Fruit fly (Drosophila melanogaster) whole organism, wandering third instar larva: ENCODE measurements around the gene CG46468.

ENCODE experiments used
- Abd-B ChIP-seq: fragments of >200 bp; optimal IDR thresholded peaks from 2 replicates; lab custom pipeline; 2017; ENCODE audit warnings: missing biosample characterization, missing genetic modification characterization
- Dif ChIP-seq: fragments of 200-275, 200-300 bp; sonication (Bioruptor generic); optimal IDR thresholded peaks from 2 replicates; lab custom pipeline; 2018; ENCODE audit warnings: missing biosample characterization, missing genetic modification characterization; ENCODE audit not compliant: partially characterized antibody
- GATAd ChIP-seq: sonication (Bioruptor generic); optimal IDR thresholded peaks from 2 replicates; lab custom pipeline; 2016; ENCODE audit warnings: missing biosample characterization, missing genetic modification characterization
- OdsH ChIP-seq: fragments of 200-800 bp; sonication (Bioruptor generic); optimal IDR thresholded peaks from 2 replicates; lab custom pipeline; 2016; ENCODE audit warnings: missing biosample characterization, mild to moderate bottlenecking, missing genetic modification characterization
- Vsx2 ChIP-seq: fragments of 200-300, 225-300 bp; sonication (Bioruptor generic); optimal IDR thresholded peaks from 2 replicates; lab custom pipeline; 2018; ENCODE audit warnings: missing biosample characterization, missing genetic modification characterization; ENCODE audit not compliant: partially characterized antibody
- br ChIP-seq: fragments of 200-800 bp; sonication (Bioruptor generic); optimal IDR thresholded peaks from 2 replicates; lab custom pipeline; 2016; ENCODE audit warnings: missing biosample characterization, missing genetic modification characterization
- dmrt93B ChIP-seq: fragments of 200-800 bp; sonication (Bioruptor generic); optimal IDR thresholded peaks from 2 replicates; lab custom pipeline; 2018; ENCODE audit warnings: missing biosample characterization, mild to moderate bottlenecking, missing genetic modification characterization
- h ChIP-seq: fragments of 200-800 bp; sonication (Bioruptor generic); optimal IDR thresholded peaks from 3 replicates; lab custom pipeline; 2016; ENCODE audit warnings: missing biosample characterization, mild to moderate bottlenecking, missing genetic modification characterization
- jim ChIP-seq: fragments of 175-275, 200-325 bp; sonication (Bioruptor generic); optimal IDR thresholded peaks from 2 replicates; lab custom pipeline; 2016; ENCODE audit warnings: missing biosample characterization, mild to moderate bottlenecking, missing genetic modification characterization
- lola ChIP-seq: fragments of >200 bp; optimal IDR thresholded peaks from 2 replicates; lab custom pipeline; 2017; ENCODE audit warnings: missing biosample characterization, missing genetic modification characterization
- pan ChIP-seq: fragments of >200 bp; optimal IDR thresholded peaks from 2 replicates; lab custom pipeline; 2017
- psq ChIP-seq: fragments of 200-800 bp; sonication (Bioruptor generic); optimal IDR thresholded peaks from 3 replicates; lab custom pipeline; 2017; ENCODE audit warnings: missing biosample characterization, mild to moderate bottlenecking, missing genetic modification characterization, moderate library complexity
- woc ChIP-seq: sonication (Bioruptor generic); optimal IDR thresholded peaks from 2 replicates; lab custom pipeline; 2016; ENCODE audit warnings: missing biosample characterization, mild to moderate bottlenecking, missing genetic modification characterization

dm6 chr2L:9542578-9542977, 22.7 kb downstream of the CG46468 start, which contains the start of gene Cpr30B:
- no peak for TF ChIP-seq woc
- TF ChIP-seq GATAd: no peak
- TF ChIP-seq jim (GFP tag; lab: Kevin White, UChicago): no peak
- no peak for TF ChIP-seq pan (lab: Kevin White, UChicago)
- no peak for TF ChIP-seq h (GFP tag; lab: Kevin White, UChicago)
- TF ChIP-seq br (GFP tag; lab: Kevin White, UChicago): no peak
- TF ChIP-seq dmrt93B (GFP tag; lab: Kevin White, UChicago): no peak
- no peak for TF ChIP-seq Dif (GFP tag; lab: Kevin White, UChicago)
- no peak for TF ChIP-seq psq (GFP tag; lab: Kevin White, UChicago)
- no peak for TF ChIP-seq Abd-B (GFP tag; lab: Kevin White, UChicago)
- no peak for TF ChIP-seq lola (GFP tag; lab: Kevin White, UChicago)
- no peak for TF ChIP-seq Vsx2
- no peak for TF ChIP-seq OdsH
